Worm (Caenorhabditis elegans) whole organism, young adult: Measurements from ENCODE around the gene R05D3.3.

Experiments
- ama-1 ChIP-seq, 3 experiments: fragments of 150-350 bp in 1 of 3; sonication (generic microtip) in 2 of 3; optimal IDR thresholded peaks; 2 replicates each; lab custom pipeline; 2014 to 2018; ENCODE audit warnings: missing biosample characterization in 2 of 3, missing genetic modification characterization in 2 of 3, missing genetic modification reagents in 2 of 3
- nhr-80 ChIP-seq: sonication (generic microtip); optimal IDR thresholded peaks from 2 replicates; lab custom pipeline; 2016; ENCODE audit warnings: missing genetic modification characterization, missing compliant biosample characterization

- no peak for TF ChIP-seq nhr-80
- no peak for TF ChIP-seq ama-1 (optimal IDR thresholded peaks at IDR 0.05; lab: Kevin White, UChicago)
- no peak for TF ChIP-seq ama-1 (GFP tag; optimal IDR thresholded peaks at IDR 0.05; lab: Kevin White, UChicago)
Measured at ce11 chrIII:8318488-8318887, 45.3 kb upstream of the R05D3.3 start, which contains the start of gene sas-4.
